Fruit fly (Drosophila melanogaster) whole organism: Measurements from ENCODE around the gene tara.

Experiments
- CG8478 ChIP-seq: fragments of >200 bp; optimal IDR thresholded peaks from 2 replicates; lab custom pipeline; 2018; ENCODE audit warnings: inconsistent platforms
- Dll ChIP-seq: fragments of >200 bp; optimal IDR thresholded peaks from 2 replicates; lab custom pipeline; 2017
- pan ChIP-seq: fragments of >200 bp; optimal IDR thresholded peaks from 2 replicates; lab custom pipeline; 2017
- psq ChIP-seq: fragments of >200 bp; optimal IDR thresholded peaks from 2 replicates; lab custom pipeline; 2017
- usp ChIP-seq: fragments of >200 bp; optimal IDR thresholded peaks from 2 replicates; lab custom pipeline; 2017; ENCODE audit warnings: missing biosample characterization, missing genetic modification characterization, mixed read lengths

dm6 chr3R:16234745-16235149, 9.3 kb downstream of the tara start:
- TF ChIP-seq psq (lab: Kevin White, UChicago) = no peak
- no peak for TF ChIP-seq pan (lab: Kevin White, UChicago)
- no peak for TF ChIP-seq CG8478
- TF ChIP-seq Dll = no peak
- no peak for TF ChIP-seq usp (GFP tag; lab: Kevin White, UChicago)
